Worm (Caenorhabditis elegans): ENCODE data around the gene C14A6.6.
"Not testable (repeated sequence)": the region's sequence is repeated elsewhere in the genome, so short reads cannot be mapped to it uniquely, and the experiment has no call there.

- not testable (repeated sequence) for TF ChIP-seq nhr-11 (tag; optimal IDR thresholded peaks at IDR 0.05); sox-4 (tag; optimal IDR thresholded peaks at IDR 0.05); npax-4 (tag; optimal IDR thresholded peaks at IDR 0.05); ztf-16 (tag; optimal IDR thresholded peaks at IDR 0.05); ama-1 (optimal IDR thresholded peaks at IDR 0.05); unc-55 (GFP tag; optimal IDR thresholded peaks at IDR 0.05); K02D7.2 (tag; optimal IDR thresholded peaks at IDR 0.05); ceh-14 (tag; optimal IDR thresholded peaks at IDR 0.05); hlh-30 (tag; optimal IDR thresholded peaks at IDR 0.05; ENCODE audit: insufficient read depth); odd-2 (tag; optimal IDR thresholded peaks at IDR 0.05)
Observed at ce11 chrV:18216175-18216574, 49.1 kb upstream of the C14A6.6 start, which contains the start of gene F16H6.8.

Data from whole organism, late embryonic.